Worm (Caenorhabditis elegans) whole organism, L2 larva: Measurements from ENCODE around the gene F10A3.17.

Experiments used
- C34F6.9 ChIP-seq: fragments of 150-350 bp; optimal IDR thresholded peaks from 2 replicates; lab custom pipeline; 2014; ENCODE audit warnings: missing biosample characterization, missing genetic modification characterization
- R02D3.7 ChIP-seq: fragments of 150-350 bp; optimal IDR thresholded peaks from 2 replicates; lab custom pipeline; 2014; ENCODE audit warnings: missing biosample characterization, missing genetic modification characterization
- Y55F3AM.14 ChIP-seq: fragments of 200-800 bp; sonication (Bioruptor generic); optimal IDR thresholded peaks from 2 replicates; lab custom pipeline; 2018; ENCODE audit warnings: mild to moderate bottlenecking, missing genetic modification characterization, missing compliant biosample characterization
- alr-1 ChIP-seq: fragments of 150-350 bp; optimal IDR thresholded peaks from 2 replicates; lab custom pipeline; 2014; ENCODE audit warnings: missing biosample characterization, missing genetic modification characterization
- aly-2 ChIP-seq: fragments of 150-350 bp; optimal IDR thresholded peaks from 2 replicates; lab custom pipeline; 2014; ENCODE audit warnings: missing biosample characterization, missing genetic modification characterization
- ama-1 ChIP-seq: fragments of 150-350 bp; optimal IDR thresholded peaks from 2 replicates; lab custom pipeline; 2018; ENCODE audit warnings: inconsistent platforms
- blmp-1 ChIP-seq: sonication (generic microtip); optimal IDR thresholded peaks from 2 replicates; lab custom pipeline; 2017; ENCODE audit warnings: missing genetic modification characterization, mild to moderate bottlenecking, missing compliant biosample characterization, antibody characterized with exemption, moderate library complexity; ENCODE audit not compliant: insufficient read depth
- crh-2 ChIP-seq: sonication (generic microtip); optimal IDR thresholded peaks from 2 replicates; lab custom pipeline; 2017; ENCODE audit warnings: missing biosample characterization, missing genetic modification characterization
- egl-27 ChIP-seq: sonication (generic microtip); optimal IDR thresholded peaks from 3 replicates; lab custom pipeline; 2017; ENCODE audit warnings: missing biosample characterization, missing genetic modification reagents, missing genetic modification characterization
- elt-1 ChIP-seq: fragments of 150-350 bp; optimal IDR thresholded peaks from 2 replicates; lab custom pipeline; 2014; ENCODE audit warnings: missing biosample characterization, missing genetic modification characterization
- elt-3 ChIP-seq: sonication (generic microtip); optimal IDR thresholded peaks from 2 replicates; lab custom pipeline; 2017; ENCODE audit warnings: missing biosample characterization, missing genetic modification characterization
- fos-1 ChIP-seq: fragments of 150-350 bp; optimal IDR thresholded peaks from 2 replicates; lab custom pipeline; 2014; ENCODE audit warnings: missing biosample characterization, missing genetic modification characterization
- gmeb-1 ChIP-seq: fragments of 150-350 bp; optimal IDR thresholded peaks from 2 replicates; lab custom pipeline; 2014; ENCODE audit warnings: missing biosample characterization, missing genetic modification characterization
- lsy-2 ChIP-seq, 2 experiments: fragments of 150-350 bp in 1 of 2; sonication (generic microtip) in 1 of 2; optimal IDR thresholded peaks; 2 replicates each; lab custom pipeline; 2014 to 2017; ENCODE audit warnings: missing biosample characterization in 2 of 2, missing genetic modification characterization in 2 of 2
- mbf-1 ChIP-seq: sonication (generic microtip); optimal IDR thresholded peaks from 2 replicates; lab custom pipeline; 2017; ENCODE audit warnings: missing biosample characterization, missing genetic modification characterization
- mdl-1 ChIP-seq, 2 experiments: fragments of 150-350 bp in 1 of 2; sonication (generic microtip) in 1 of 2; optimal IDR thresholded peaks; 2 replicates each; lab custom pipeline; 2017; ENCODE audit warnings: missing biosample characterization in 2 of 2, missing genetic modification characterization in 2 of 2
- nhr-11 ChIP-seq: fragments of 150-350 bp; optimal IDR thresholded peaks from 2 replicates; lab custom pipeline; 2014; ENCODE audit warnings: missing biosample characterization, missing genetic modification characterization
- nhr-12 ChIP-seq: fragments of 150-350 bp; optimal IDR thresholded peaks from 2 replicates; lab custom pipeline; 2014; ENCODE audit warnings: missing biosample characterization, missing genetic modification characterization
- nhr-21 ChIP-seq: fragments of 150-350 bp; optimal IDR thresholded peaks from 2 replicates; lab custom pipeline; 2014; ENCODE audit warnings: missing biosample characterization, missing genetic modification characterization
- nhr-23 ChIP-seq: fragments of 150-350 bp; optimal IDR thresholded peaks from 2 replicates; lab custom pipeline; 2014; ENCODE audit warnings: missing biosample characterization, missing genetic modification reagents, missing genetic modification characterization
- nhr-237 ChIP-seq: fragments of 150-350 bp; optimal IDR thresholded peaks from 2 replicates; lab custom pipeline; 2014; ENCODE audit warnings: missing biosample characterization, missing genetic modification characterization
- nhr-25 ChIP-seq: fragments of 150-350 bp; sonication (generic microtip); optimal IDR thresholded peaks from 3 replicates; lab custom pipeline; 2014; ENCODE audit warnings: missing biosample characterization, missing genetic modification characterization
- nhr-77 ChIP-seq: fragments of 150-350 bp; optimal IDR thresholded peaks from 2 replicates; lab custom pipeline; 2014; ENCODE audit warnings: missing biosample characterization, missing genetic modification characterization
- peb-1 ChIP-seq: fragments of 150-350 bp; optimal IDR thresholded peaks from 2 replicates; lab custom pipeline; 2014; ENCODE audit warnings: missing biosample characterization, missing genetic modification characterization
- sem-4 ChIP-seq: fragments of 150-350 bp; optimal IDR thresholded peaks from 2 replicates; lab custom pipeline; 2014; ENCODE audit warnings: missing biosample characterization, missing genetic modification reagents, missing genetic modification characterization
- skn-1 ChIP-seq: sonication (generic microtip); optimal IDR thresholded peaks from 2 replicates; lab custom pipeline; 2017; ENCODE audit warnings: missing biosample characterization, missing genetic modification characterization
- sma-3 ChIP-seq: sonication (generic microtip); optimal IDR thresholded peaks from 2 replicates; lab custom pipeline; 2016; ENCODE audit warnings: missing genetic modification reagents, missing genetic modification characterization, missing compliant biosample characterization
- sma-9 ChIP-seq, 2 experiments: fragments of 150-350 bp in 1 of 2; sonication (generic microtip) in 1 of 2; optimal IDR thresholded peaks; 2 replicates each; lab custom pipeline; 2014 to 2016; ENCODE audit warnings: missing genetic modification characterization in 2 of 2, mild to moderate bottlenecking in 1 of 2, missing biosample characterization in 1 of 2, missing compliant biosample characterization in 1 of 2, missing genetic modification reagents in 1 of 2, moderate library complexity in 1 of 2
- unc-55 ChIP-seq: fragments of 150-350 bp; sonication (generic microtip); optimal IDR thresholded peaks from 3 replicates; lab custom pipeline; 2014; ENCODE audit warnings: missing biosample characterization, missing genetic modification reagents, missing genetic modification characterization
- unc-62 ChIP-seq: fragments of 150-350 bp; optimal IDR thresholded peaks from 2 replicates; lab custom pipeline; 2014; ENCODE audit warnings: missing biosample characterization, missing genetic modification reagents, missing genetic modification characterization
- zag-1 ChIP-seq: fragments of 150-350 bp; optimal IDR thresholded peaks from 2 replicates; lab custom pipeline; 2014; ENCODE audit warnings: missing biosample characterization, missing genetic modification characterization
- ztf-1 ChIP-seq: fragments of 200-800 bp; sonication (Bioruptor generic); conservative IDR thresholded peaks from 2 replicates; pipeline ENCODE4 v1.3.6; 2022; ENCODE audit warnings: missing genetic modification characterization, missing compliant biosample characterization
- ztf-11 ChIP-seq: sonication (generic microtip); optimal IDR thresholded peaks from 2 replicates; lab custom pipeline; 2017; ENCODE audit warnings: missing biosample characterization, missing genetic modification characterization
- ztf-4 ChIP-seq: fragments of 150-350 bp; optimal IDR thresholded peaks from 2 replicates; lab custom pipeline; 2014; ENCODE audit warnings: missing biosample characterization, missing genetic modification characterization

The F10A3.17 gene

DNA sequence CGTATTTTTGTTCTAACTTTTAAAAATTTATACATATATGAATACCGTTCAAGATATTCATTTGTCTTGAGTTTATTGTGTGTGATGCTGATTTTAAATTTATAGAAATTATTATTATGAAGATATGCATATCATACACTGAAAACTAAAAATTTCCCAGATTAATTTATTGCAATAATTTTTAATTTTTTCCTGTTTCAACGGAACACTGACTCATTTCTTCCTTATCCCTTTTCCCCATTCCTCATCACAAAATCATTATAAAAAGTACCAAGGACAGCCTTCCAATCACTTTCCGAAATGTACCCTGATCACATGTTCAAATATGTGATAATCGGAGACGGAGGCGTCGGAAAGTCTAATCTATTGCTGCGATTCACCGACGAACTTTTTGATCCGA, 35.1 kb upstream of the F10A3.17 start, which contains the start of gene rabr-4:
TSS of gene rabr-4 (plus strand) at position 301 of the 400 bp plus-strand sequence.
- TF ChIP-seq nhr-23 (tag; lab: Kevin White, UChicago) (no peak), ztf-11 (tag; lab: Kevin White, UChicago) (no peak), nhr-77 (tag; lab: Kevin White, UChicago) (no peak), R02D3.7 (tag; lab: Kevin White, UChicago) (no peak), lsy-2 (tag; optimal IDR thresholded peaks at IDR 0.05; lab: Kevin White, UChicago) (no peak), sma-9 (GFP tag; optimal IDR thresholded peaks at IDR 0.05; lab: Kevin White, UChicago) (no peak), sma-9 (tag; optimal IDR thresholded peaks at IDR 0.05; lab: Kevin White, UChicago) (no peak), crh-2 (tag; lab: Kevin White, UChicago) (no peak), nhr-21 (tag; lab: Kevin White, UChicago) (no peak), nhr-25 (tag; lab: Kevin White, UChicago) (no peak), ztf-4 (no peak)

DNA sequence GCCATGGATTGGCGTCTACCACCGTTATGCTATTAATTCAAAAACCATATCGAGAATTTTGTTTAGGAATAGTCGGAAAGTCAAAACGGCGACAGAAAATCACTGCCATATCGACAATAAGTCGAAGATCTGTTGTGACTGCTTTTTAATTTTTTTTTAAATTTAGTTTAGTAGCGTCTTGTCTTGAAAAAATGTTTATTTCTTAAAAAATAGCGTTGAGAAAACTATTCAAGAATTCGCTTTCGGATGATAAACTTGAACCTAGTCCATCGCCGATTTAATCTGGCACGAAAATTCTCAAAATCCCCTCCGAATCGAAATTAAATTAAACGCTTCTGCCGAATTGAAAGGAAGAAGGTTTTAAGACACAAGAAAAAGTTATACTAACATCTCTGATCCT, 32.6 kb upstream of the F10A3.17 start, which contains the start of gene srh-279:
TSS of gene srh-279 (plus strand) at position 301 of the 400 bp plus-strand sequence.
- TF ChIP-seq R02D3.7 (tag; lab: Kevin White, UChicago) (no peak), nhr-21 (tag; lab: Kevin White, UChicago) (no peak), Y55F3AM.14 (no peak), blmp-1 (tag; lab: Kevin White, UChicago) (no peak), mbf-1 (tag; lab: Kevin White, UChicago) (no peak), skn-1 (tag; lab: Kevin White, UChicago) (no peak), crh-2 (tag; lab: Kevin White, UChicago) (no peak), sem-4 (tag; lab: Kevin White, UChicago) (no peak), unc-55 (no peak), peb-1 (no peak), sma-9 (GFP tag; optimal IDR thresholded peaks at IDR 0.05; lab: Kevin White, UChicago) (no peak), sma-9 (tag; optimal IDR thresholded peaks at IDR 0.05; lab: Kevin White, UChicago) (no peak), C34F6.9 (no peak), egl-27 (no peak), mdl-1 (tag; optimal IDR thresholded peaks at IDR 0.05; lab: Kevin White, UChicago) (no peak), gmeb-1 (tag; lab: Kevin White, UChicago) (no peak), zag-1 (tag; lab: Kevin White, UChicago) (no peak), nhr-12 (tag; lab: Kevin White, UChicago) (no peak)

DNA sequence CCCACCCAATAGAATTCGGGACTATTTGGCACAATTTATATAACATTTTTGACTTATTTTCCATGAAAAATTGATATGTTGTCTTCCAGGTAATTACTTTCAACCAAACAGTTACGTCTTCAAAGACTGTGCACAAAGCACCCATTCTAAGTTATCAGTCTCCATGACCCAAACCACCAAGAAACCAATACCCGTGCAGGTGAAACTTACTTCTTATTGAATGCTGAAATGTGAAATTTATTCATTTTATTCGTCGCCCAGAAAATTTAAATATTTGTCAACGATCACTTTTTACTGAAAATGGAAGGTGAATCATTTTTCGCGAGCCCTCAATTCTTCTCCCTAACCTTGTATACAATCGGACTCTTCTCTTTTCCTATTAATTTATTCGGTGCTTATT, 31.0 kb upstream of the F10A3.17 start, which contains the start of gene srh-281:
TSS of gene srh-281 (plus strand) at position 301 of the 400 bp plus-strand sequence.
- TF ChIP-seq nhr-77 (tag; lab: Kevin White, UChicago) (no peak), nhr-25 (tag; lab: Kevin White, UChicago) (no peak)

DNA sequence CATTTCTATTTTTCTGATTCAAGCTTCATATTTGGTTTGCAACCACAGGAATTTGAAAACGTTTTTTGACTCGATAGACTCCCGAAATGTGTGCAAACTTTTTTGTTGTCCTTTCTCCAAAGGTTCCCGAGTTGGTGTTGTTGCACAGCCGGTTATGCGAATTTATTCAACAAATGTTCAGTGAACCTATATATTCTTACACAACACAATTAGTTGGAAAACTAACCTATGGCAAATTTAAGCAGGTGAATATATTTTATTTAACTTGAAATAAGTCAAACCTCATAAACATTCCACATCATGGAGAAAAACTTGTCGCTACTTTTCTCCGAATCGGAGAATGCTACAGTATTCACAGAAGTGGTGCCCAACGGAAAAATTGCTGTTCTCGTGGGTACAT, 23.9 kb upstream of the F10A3.17 start, which contains the start of gene srz-14:
TSS of gene srz-14 (plus strand) at position 301 of the 400 bp plus-strand sequence.
- TF ChIP-seq ztf-4 (no peak), unc-55 (no peak)
- TF ChIP-seq, all 48 proteins: peak for 0

DNA sequence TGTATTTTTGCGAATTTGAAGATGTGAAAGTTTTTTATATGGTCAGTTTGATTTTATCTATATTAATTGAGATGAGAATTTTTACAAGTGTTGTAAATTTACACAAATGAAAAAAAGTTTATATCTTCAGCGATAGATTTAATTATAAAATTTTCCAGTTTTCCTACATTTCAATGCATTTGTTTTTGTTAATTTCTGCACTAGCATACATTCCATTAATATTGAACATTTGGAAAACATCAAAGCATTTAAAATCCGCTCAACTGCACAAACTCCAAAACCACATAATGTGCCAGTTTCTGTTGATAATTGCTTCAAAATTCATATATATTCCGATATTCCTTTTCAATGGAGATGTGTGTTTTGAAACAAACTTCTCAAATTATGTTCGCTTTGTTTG, 23.4 kb upstream of the F10A3.17 start, which contains the start of gene srh-277:
TSS of gene srh-277 (plus strand) at position 301 of the 400 bp plus-strand sequence.
- TF ChIP-seq nhr-23 (tag; lab: Kevin White, UChicago), result no peak
- no peak for TF ChIP-seq nhr-11 (tag; lab: Kevin White, UChicago)
- TF ChIP-seq sma-3 (GFP tag; lab: Kevin White, UChicago), result no peak
- no peak for TF ChIP-seq elt-3 (tag; lab: Kevin White, UChicago)
- TF ChIP-seq fos-1 (tag; lab: Kevin White, UChicago), result no peak
- no peak for TF ChIP-seq aly-2 (tag; lab: Kevin White, UChicago)
- no peak for TF ChIP-seq ama-1 (lab: Kevin White, UChicago)
- no peak for TF ChIP-seq alr-1 (tag; lab: Kevin White, UChicago)
- no peak for TF ChIP-seq unc-62
- no peak for TF ChIP-seq blmp-1 (tag; lab: Kevin White, UChicago)
- TF ChIP-seq mdl-1 (tag; optimal IDR thresholded peaks at IDR 0.05; lab: Kevin White, UChicago), result no peak
- TF ChIP-seq nhr-237 (tag; lab: Kevin White, UChicago), result no peak
- TF ChIP-seq elt-1 (tag; lab: Kevin White, UChicago), result no peak
- TF ChIP-seq nhr-77 (tag; lab: Kevin White, UChicago), result no peak
- TF ChIP-seq ztf-4, result no peak
- no peak for TF ChIP-seq ztf-1 (GFP tag; lab: Robert Waterston, UW)
